Worm (Caenorhabditis elegans) whole organism, L4 larva: Measurements from ENCODE around the gene Y22D7AR.14.

ENCODE experiments used
- D1046.2 ChIP-seq: fragments of 200-800 bp; sonication (Bioruptor generic); IDR thresholded peaks from 2 replicates; pipeline ENCODE4 v1.3.6; 2022; ENCODE audit warnings: missing genetic modification characterization, missing compliant biosample characterization
- F26F4.8 ChIP-seq: fragments of 200-800 bp; sonication (Bioruptor generic); conservative IDR thresholded peaks from 2 replicates; pipeline ENCODE4 v1.3.6; 2022; ENCODE audit warnings: missing genetic modification characterization, missing compliant biosample characterization
- F37D6.2 ChIP-seq: sonication (generic microtip); optimal IDR thresholded peaks from 2 replicates; lab custom pipeline; 2016; ENCODE audit warnings: mild to moderate bottlenecking, missing genetic modification characterization, missing compliant biosample characterization
- F44E2.7 ChIP-seq: fragments of 200-800 bp; sonication (Bioruptor generic); IDR thresholded peaks from 2 replicates; pipeline ENCODE4 v2.1.2; 2022; ENCODE audit warnings: missing genetic modification characterization, missing compliant biosample characterization
- R02D3.7 ChIP-seq: fragments of 150-350 bp; sonication (generic microtip); optimal IDR thresholded peaks from 3 replicates; lab custom pipeline; 2014; ENCODE audit warnings: missing biosample characterization, missing genetic modification characterization
- T26A8.4 ChIP-seq: fragments of 200-800 bp; sonication (Bioruptor generic); IDR thresholded peaks from 2 replicates; pipeline ENCODE4 v1.3.6; 2022; ENCODE audit warnings: missing genetic modification characterization, missing compliant biosample characterization
- ZK337.2 ChIP-seq: fragments of 200-800 bp; sonication (Bioruptor generic); IDR thresholded peaks from 2 replicates; pipeline ENCODE4 v1.3.6; 2022; ENCODE audit warnings: missing genetic modification reagents, missing genetic modification characterization, missing compliant biosample characterization
- ama-1 ChIP-seq: fragments of 150-350 bp; optimal IDR thresholded peaks from 2 replicates; lab custom pipeline; 2014; ENCODE audit warnings: inconsistent platforms, mixed read lengths
- ceh-44 ChIP-seq: fragments of 200-800 bp; sonication (Bioruptor generic); IDR thresholded peaks from 2 replicates; pipeline ENCODE4 v1.3.6; 2022; ENCODE audit warnings: missing genetic modification reagents, missing genetic modification characterization, missing compliant biosample characterization
- ceh-62 ChIP-seq: sonication (generic microtip); optimal IDR thresholded peaks from 2 replicates; lab custom pipeline; 2017; ENCODE audit warnings: missing biosample characterization, missing genetic modification characterization
- ceh-82 ChIP-seq: sonication (generic microtip); optimal IDR thresholded peaks from 2 replicates; lab custom pipeline; 2017; ENCODE audit warnings: missing biosample characterization, missing genetic modification characterization
- cey-2 ChIP-seq: sonication (generic microtip); optimal IDR thresholded peaks from 3 replicates; lab custom pipeline; 2017; ENCODE audit warnings: missing genetic modification characterization, mild to moderate bottlenecking, missing compliant biosample characterization, antibody characterized with exemption, borderline replicate concordance; ENCODE audit not compliant: insufficient read depth
- ctbp-1 ChIP-seq: fragments of 200-800 bp; sonication (Bioruptor generic); IDR thresholded peaks from 2 replicates; pipeline ENCODE4 v1.3.6; 2022; ENCODE audit warnings: missing genetic modification reagents, missing genetic modification characterization, missing compliant biosample characterization
- daf-16 ChIP-seq, 3 experiments: sonication (generic microtip); optimal IDR thresholded peaks; 2 replicates each; lab custom pipeline; 2016 to 2017; ENCODE audit warnings: missing genetic modification characterization in 3 of 3, missing genetic modification reagents in 3 of 3, mild to moderate bottlenecking in 2 of 3, missing compliant biosample characterization in 2 of 3, missing biosample characterization in 1 of 3, moderate library complexity in 1 of 3
- daf-19 ChIP-seq: fragments of 200-800 bp; sonication (Bioruptor generic); conservative IDR thresholded peaks from 2 replicates; pipeline ENCODE4 v1.3.6; 2022; ENCODE audit warnings: missing genetic modification characterization, missing compliant biosample characterization
- dmd-8 ChIP-seq: fragments of 200-800 bp; sonication (Bioruptor generic); IDR thresholded peaks from 2 replicates; pipeline ENCODE4 v1.3.6; 2022; ENCODE audit warnings: missing genetic modification characterization, missing compliant biosample characterization
- egl-27 ChIP-seq: sonication (generic microtip); optimal IDR thresholded peaks from 3 replicates; lab custom pipeline; 2017; ENCODE audit warnings: missing biosample characterization, missing genetic modification reagents, missing genetic modification characterization
- fkh-10 ChIP-seq: fragments of 150-350 bp; optimal IDR thresholded peaks from 2 replicates; lab custom pipeline; 2014; ENCODE audit warnings: missing biosample characterization, missing genetic modification reagents, missing genetic modification characterization
- hif-1 ChIP-seq, 2 experiments: sonication (generic microtip); optimal IDR thresholded peaks; 2 replicates each; lab custom pipeline; 2016 to 2017; ENCODE audit warnings: missing compliant biosample characterization in 2 of 2, missing genetic modification characterization in 2 of 2, missing genetic modification reagents in 2 of 2, missing genotype in 2 of 2, mild to moderate bottlenecking in 1 of 2
- jun-1 ChIP-seq: fragments of 150-350 bp; optimal IDR thresholded peaks from 2 replicates; lab custom pipeline; 2014; ENCODE audit warnings: missing biosample characterization, missing genetic modification reagents, missing genetic modification characterization
- lin-1 ChIP-seq: fragments of 200-800 bp; sonication (Bioruptor generic); IDR thresholded peaks from 2 replicates; pipeline ENCODE4 v1.3.6; 2022; ENCODE audit warnings: missing genetic modification reagents, missing genetic modification characterization, missing compliant biosample characterization
- lin-29 ChIP-seq: fragments of 200-800 bp; sonication (Bioruptor generic); IDR thresholded peaks from 2 replicates; pipeline ENCODE4 v1.3.6; 2022; ENCODE audit warnings: missing genetic modification reagents, missing genetic modification characterization, missing compliant biosample characterization
- lir-3 ChIP-seq: sonication (generic microtip); optimal IDR thresholded peaks from 2 replicates; lab custom pipeline; 2016; ENCODE audit warnings: mild to moderate bottlenecking, missing genetic modification characterization, missing compliant biosample characterization
- lsy-2 ChIP-seq, 2 experiments: fragments of 150-350 bp in 1 of 2; sonication (generic microtip) in 1 of 2; optimal IDR thresholded peaks; 2 replicates each; lab custom pipeline; 2014 to 2017; ENCODE audit warnings: missing biosample characterization in 2 of 2, missing genetic modification characterization in 2 of 2
- madf-9 ChIP-seq: fragments of 200-800 bp; sonication (Bioruptor generic); conservative IDR thresholded peaks from 2 replicates; pipeline ENCODE4 v1.3.6; 2022; ENCODE audit warnings: missing genetic modification reagents, missing genetic modification characterization, missing compliant biosample characterization
- mep-1 ChIP-seq: fragments of 150-350 bp; sonication (generic microtip); optimal IDR thresholded peaks from 3 replicates; lab custom pipeline; 2014; ENCODE audit warnings: missing biosample characterization, missing genetic modification characterization
- mes-2 ChIP-seq: sonication (generic microtip); optimal IDR thresholded peaks from 2 replicates; lab custom pipeline; 2016; ENCODE audit warnings: missing genotype, mild to moderate bottlenecking, missing genetic modification characterization, missing compliant biosample characterization; ENCODE audit not compliant: poor library complexity, severe bottlenecking
- nhr-25 ChIP-seq: sonication (generic microtip); optimal IDR thresholded peaks from 2 replicates; lab custom pipeline; 2017; ENCODE audit warnings: missing genetic modification characterization, mild to moderate bottlenecking, missing compliant biosample characterization, antibody characterized with exemption, moderate library complexity, borderline replicate concordance; ENCODE audit not compliant: insufficient read depth
- nhr-28 ChIP-seq: fragments of 150-350 bp; optimal IDR thresholded peaks from 2 replicates; lab custom pipeline; 2014; ENCODE audit warnings: missing biosample characterization, missing genetic modification characterization
- php-3 ChIP-seq: fragments of 200-800 bp; sonication (Bioruptor generic); IDR thresholded peaks from 2 replicates; pipeline ENCODE4 v1.3.6; 2022; ENCODE audit warnings: missing genetic modification reagents, missing genetic modification characterization, missing compliant biosample characterization
- pqm-1 ChIP-seq: sonication (generic microtip); optimal IDR thresholded peaks from 2 replicates; lab custom pipeline; 2017; ENCODE audit warnings: missing biosample characterization, missing genetic modification characterization
- sdz-12 ChIP-seq: fragments of 200-800 bp; sonication (Bioruptor generic); optimal IDR thresholded peaks from 2 replicates; lab custom pipeline; 2018; ENCODE audit warnings: mild to moderate bottlenecking, missing genetic modification characterization, missing compliant biosample characterization
- skn-1 ChIP-seq: fragments of 150-350 bp; optimal IDR thresholded peaks from 2 replicates; lab custom pipeline; 2014; ENCODE audit warnings: missing biosample characterization, missing genetic modification characterization
- spr-3 ChIP-seq: fragments of 200-800 bp; sonication (Bioruptor generic); optimal IDR thresholded peaks from 2 replicates; lab custom pipeline; 2018; ENCODE audit warnings: mild to moderate bottlenecking, missing genetic modification characterization, missing compliant biosample characterization
- unc-130 ChIP-seq: sonication (generic microtip); optimal IDR thresholded peaks from 2 replicates; lab custom pipeline; 2016; ENCODE audit warnings: missing genetic modification reagents, missing genetic modification characterization, missing compliant biosample characterization
- unc-62 ChIP-seq, 3 experiments: fragments of 150-350 bp in 1 of 3; sonication (generic microtip); optimal IDR thresholded peaks in 2 of 3; peaks in 1 of 3; 1 replicate in 1 of 3; 2 replicates in 2 of 3; lab custom pipeline; 2014 to 2017; ENCODE audit warnings: missing biosample characterization in 3 of 3, missing genetic modification characterization in 3 of 3, missing genetic modification reagents in 3 of 3, missing genotype in 1 of 3
- vab-7 ChIP-seq: fragments of 200-800 bp; sonication (Bioruptor generic); IDR thresholded peaks from 2 replicates; pipeline ENCODE4 v1.3.6; 2022; ENCODE audit warnings: missing genetic modification reagents, missing genetic modification characterization, missing compliant biosample characterization
- zag-1 ChIP-seq: fragments of 150-350 bp; optimal IDR thresholded peaks from 2 replicates; lab custom pipeline; 2014; ENCODE audit warnings: missing biosample characterization, missing genetic modification characterization
- zfp-2 ChIP-seq: sonication (generic microtip); optimal IDR thresholded peaks from 2 replicates; lab custom pipeline; 2016; ENCODE audit warnings: mild to moderate bottlenecking, missing genetic modification characterization, missing compliant biosample characterization
- zip-11 ChIP-seq: fragments of 200-800 bp; sonication (Bioruptor generic); IDR thresholded peaks from 2 replicates; pipeline ENCODE4 v1.3.6; 2022; ENCODE audit warnings: missing genetic modification characterization, missing compliant biosample characterization
- ztf-11 ChIP-seq: fragments of 150-350 bp; optimal IDR thresholded peaks from 2 replicates; lab custom pipeline; 2014; ENCODE audit warnings: missing biosample characterization, missing genetic modification characterization
- ztf-7 ChIP-seq: fragments of 150-350 bp; optimal IDR thresholded peaks from 2 replicates; lab custom pipeline; 2014; ENCODE audit warnings: missing biosample characterization, missing genetic modification characterization

Gene Y22D7AR.14

DNA sequence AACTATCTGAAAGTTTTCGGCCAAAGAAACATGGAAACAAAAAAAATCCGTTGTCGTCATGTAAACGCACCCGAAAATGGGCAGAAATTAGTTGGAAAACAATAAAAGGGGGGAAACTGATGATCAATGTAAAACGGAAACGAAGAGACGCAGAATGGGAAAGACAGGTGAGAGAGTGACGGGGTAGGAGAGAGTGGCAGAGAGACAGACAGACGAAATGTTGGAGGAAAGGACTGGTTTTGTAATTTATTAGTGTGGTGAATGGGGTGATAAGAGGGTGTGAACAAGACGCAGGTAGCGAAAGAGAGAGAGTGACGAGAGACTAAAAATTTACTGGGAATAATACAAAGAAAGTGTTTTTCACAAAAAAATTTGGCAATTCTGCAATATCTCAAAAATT, 8.8 kb downstream of the Y22D7AR.14 start (continued):
- TF ChIP-seq madf-9 (GFP tag; lab: Robert Waterston, UW) = no peak
- no peak for TF ChIP-seq lir-3 (tag; lab: Kevin White, UChicago)
- peak in 1 of 2 experiments; percentile 78 for TF ChIP-seq lsy-2 (tag; optimal IDR thresholded peaks at IDR 0.05; lab: Kevin White, UChicago)
- no peak for TF ChIP-seq R02D3.7 (tag; lab: Kevin White, UChicago)
- peak; percentile 81 for TF ChIP-seq mep-1 (tag; lab: Kevin White, UChicago)
- TF ChIP-seq hif-1 (tag; optimal IDR thresholded peaks at IDR 0.05; lab: Kevin White, UChicago) = no peak
- peak; percentile 62 for TF ChIP-seq mes-2
- TF ChIP-seq ceh-44 (GFP tag; lab: Robert Waterston, UW) = no peak
- TF ChIP-seq ceh-62 (tag; lab: Kevin White, UChicago) = no peak
- peak; percentile 93 for TF ChIP-seq nhr-28 (tag; lab: Kevin White, UChicago)
- TF ChIP-seq zfp-2 (tag; lab: Kevin White, UChicago) = no peak
- no peak for TF ChIP-seq ztf-11
- no peak for TF ChIP-seq ZK337.2
- no peak for TF ChIP-seq sdz-12 (GFP tag; lab: Kevin White, UChicago)
- TF ChIP-seq cey-2 = no peak
- TF ChIP-seq ceh-82 (tag; lab: Kevin White, UChicago) = no peak
- no peak for TF ChIP-seq ama-1 (lab: Kevin White, UChicago)
- peak in 1 of 2 experiments; percentile 32 for TF ChIP-seq daf-16 (GFP tag; optimal IDR thresholded peaks at IDR 0.05; lab: Kevin White, UChicago)
- peak; percentile 82 for TF ChIP-seq daf-16 (tag; optimal IDR thresholded peaks at IDR 0.05; lab: Kevin White, UChicago)
- peak; percentile 83 for TF ChIP-seq pqm-1 (tag; lab: Kevin White, UChicago)
- no peak for TF ChIP-seq ztf-7
- TF ChIP-seq daf-19 (GFP tag; lab: Robert Waterston, UW) = no peak
- no peak for TF ChIP-seq F26F4.8 (GFP tag; lab: Robert Waterston, UW)
- no peak for TF ChIP-seq dmd-8 (GFP tag; lab: Robert Waterston, UW)
- TF ChIP-seq php-3 (GFP tag; lab: Robert Waterston, UW) = peak; percentile 99
- TF ChIP-seq lin-29 (GFP tag; lab: Robert Waterston, UW) = no peak
- TF ChIP-seq vab-7 (GFP tag; lab: Robert Waterston, UW) = no peak
- no peak for TF ChIP-seq F44E2.7
- TF ChIP-seq skn-1 (tag; lab: Kevin White, UChicago) = no peak
- 0 out of 2 replicates have a peak, but pooled peaks have one; percentile 16 for TF ChIP-seq T26A8.4
- TF ChIP-seq zag-1 (tag; lab: Kevin White, UChicago) = no peak
- no peak for TF ChIP-seq F37D6.2 (tag; lab: Kevin White, UChicago)
- no peak for TF ChIP-seq fkh-10 (GFP tag; lab: Kevin White, UChicago)
- peak; percentile 98 for TF ChIP-seq lin-1
- no peak for TF ChIP-seq zip-11 (GFP tag; lab: Robert Waterston, UW)
- TF ChIP-seq unc-130 (GFP tag; lab: Kevin White, UChicago) = no peak
- TF ChIP-seq jun-1 (tag; lab: Kevin White, UChicago) = peak; percentile 40
- TF ChIP-seq egl-27 (tag; lab: Kevin White, UChicago) = no peak
- peak in 1 of 2 experiments; percentile 91 for TF ChIP-seq unc-62 (GFP tag; optimal IDR thresholded peaks at IDR 0.05 in 1 of 2; lab: Kevin White, UChicago)
- no peak for TF ChIP-seq unc-62 (tag; optimal IDR thresholded peaks at IDR 0.05; lab: Kevin White, UChicago)

- peak in 1 of 2 experiments; percentile 62 for TF ChIP-seq unc-62 (GFP tag; optimal IDR thresholded peaks at IDR 0.05 in 1 of 2; lab: Kevin White, UChicago)
- TF ChIP-seq unc-62 (tag; optimal IDR thresholded peaks at IDR 0.05; lab: Kevin White, UChicago) = no peak
- TF ChIP-seq ceh-44 (GFP tag; lab: Robert Waterston, UW) = no peak
Observed at ce11 chrIII:1680393-1680792, 9.4 kb downstream of the Y22D7AR.14 start.

ce11 chrIII:1678671-1679070, 11.2 kb downstream of the Y22D7AR.14 start:
- TF ChIP-seq D1046.2 (GFP tag; lab: Robert Waterston, UW) = no peak
- TF ChIP-seq spr-3 (GFP tag; lab: Kevin White, UChicago) = no peak
- peak in 1 of 2 experiments; percentile 55 for TF ChIP-seq unc-62 (GFP tag; optimal IDR thresholded peaks at IDR 0.05 in 1 of 2; lab: Kevin White, UChicago)
- TF ChIP-seq unc-62 (tag; optimal IDR thresholded peaks at IDR 0.05; lab: Kevin White, UChicago) = no peak
- TF ChIP-seq jun-1 (tag; lab: Kevin White, UChicago) = no peak
- TF ChIP-seq ctbp-1 (GFP tag; lab: Robert Waterston, UW) = no peak
- TF ChIP-seq lir-3 (tag; lab: Kevin White, UChicago) = no peak
- TF ChIP-seq pqm-1 (tag; lab: Kevin White, UChicago) = no peak
- no peak for TF ChIP-seq nhr-25
